Worm (Caenorhabditis elegans) whole organism, L4/young adult: ENCODE measurements around the gene C45G9.9.
"Not testable (repeated sequence)": the region's sequence is repeated elsewhere in the genome, so short reads cannot be mapped to it uniquely, and the experiment has no call there.

Experiments used
- W03F9.2 ChIP-seq: fragments of 150-350 bp; optimal IDR thresholded peaks from 2 replicates; lab custom pipeline; 2014; ENCODE audit warnings: missing biosample characterization, missing genetic modification characterization
- dao-5 ChIP-seq: sonication (generic microtip); optimal IDR thresholded peaks from 2 replicates; lab custom pipeline; 2016; ENCODE audit warnings: missing genotype, missing genetic modification characterization, moderate library complexity, missing compliant biosample characterization
- him-1 ChIP-seq: sonication (generic microtip); optimal IDR thresholded peaks from 2 replicates; lab custom pipeline; 2016; ENCODE audit warnings: missing genotype, missing genetic modification reagents, missing genetic modification characterization, missing compliant biosample characterization

Gene C45G9.9

DNA sequence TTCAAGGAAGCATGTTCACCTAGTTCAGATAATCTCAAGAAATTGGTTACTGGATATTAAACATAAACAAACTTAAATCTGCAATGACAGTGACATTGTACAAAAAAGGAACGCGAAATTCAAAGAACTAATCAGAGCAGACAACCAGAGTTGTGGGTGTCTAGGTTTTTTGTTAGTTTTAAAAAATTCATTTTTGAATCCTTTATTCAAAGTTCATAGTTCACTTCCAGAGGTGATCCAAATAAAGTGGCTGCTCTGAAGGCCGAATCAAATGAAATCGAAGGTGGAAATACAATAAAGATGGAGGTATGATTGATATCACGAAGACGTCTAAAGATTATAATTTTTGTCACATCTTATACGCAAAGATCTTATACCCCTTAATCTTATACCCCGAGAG is 18.8 kb upstream of the C45G9.9 start, which contains the start of gene ttbk-6:
ttbk-6 (plus strand) TSS at position 301 of the 400 bp plus-strand sequence.
- TF ChIP-seq him-1 (no peak), W03F9.2 (tag; lab: Kevin White, UChicago) (no peak), dao-5 (no peak)

DNA sequence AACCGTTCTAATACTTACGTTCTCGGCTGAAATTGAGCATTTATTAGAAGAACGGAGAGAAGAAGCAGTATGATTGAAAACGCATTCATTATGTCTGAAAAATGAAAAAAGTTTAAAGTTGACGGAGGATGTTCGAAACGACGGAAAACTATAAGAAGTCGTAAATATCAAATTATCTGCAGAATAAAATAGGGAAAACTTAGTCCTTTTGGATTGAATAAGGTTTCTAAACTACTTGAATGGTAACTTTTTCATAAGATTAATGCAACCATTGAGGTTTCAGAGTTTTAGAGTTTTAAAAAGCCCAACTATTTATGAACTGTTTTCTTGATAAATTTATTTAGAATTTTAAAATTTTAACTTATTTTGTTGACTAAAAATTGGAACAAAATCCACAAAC is 15.9 kb upstream of the C45G9.9 start, which contains the start of gene C45G9.12:
C45G9.12 (minus strand) TSS at position 101 of the 400 bp plus-strand sequence.
- TF ChIP-seq dao-5, result no peak
- TF ChIP-seq W03F9.2 (tag; lab: Kevin White, UChicago), result no peak

DNA sequence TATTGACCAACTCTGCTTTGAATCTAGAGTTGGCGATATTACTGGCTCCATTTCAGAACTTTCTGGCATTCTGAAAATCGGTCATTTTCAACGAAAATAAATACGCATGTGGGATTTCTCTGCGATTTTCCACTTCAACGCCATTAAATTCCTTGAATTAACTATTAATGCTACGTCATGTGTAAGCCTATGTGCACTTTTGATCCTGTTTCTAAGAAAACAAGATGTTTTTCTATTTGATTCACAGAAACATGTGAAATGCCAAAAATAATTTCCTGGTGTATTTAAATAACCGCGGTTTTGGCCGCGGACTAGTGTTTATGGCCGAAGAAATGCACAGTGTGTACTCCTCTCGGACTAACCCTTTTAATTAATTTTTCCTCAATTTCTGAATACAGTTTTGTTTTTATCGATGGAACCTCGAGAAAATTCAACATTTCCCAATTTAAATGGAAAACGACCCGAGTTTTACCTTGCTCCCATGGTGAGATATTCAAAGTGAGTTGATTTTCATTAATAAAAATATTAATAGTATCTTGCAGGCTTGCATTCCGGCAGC is 13.1 kb upstream of the C45G9.9 start, which contains the start of the genes C45G9.11 and C45G9.2:
C45G9.11 (minus strand) TSS at position 51 of the 559 bp plus-strand sequence.
C45G9.2 (plus strand) TSS at position 392 of the 559 bp plus-strand sequence.
- peak; percentile 40 for TF ChIP-seq W03F9.2 (tag; lab: Kevin White, UChicago)
- peak; percentile 59 for TF ChIP-seq him-1
- TF ChIP-seq dao-5, result no peak

DNA sequence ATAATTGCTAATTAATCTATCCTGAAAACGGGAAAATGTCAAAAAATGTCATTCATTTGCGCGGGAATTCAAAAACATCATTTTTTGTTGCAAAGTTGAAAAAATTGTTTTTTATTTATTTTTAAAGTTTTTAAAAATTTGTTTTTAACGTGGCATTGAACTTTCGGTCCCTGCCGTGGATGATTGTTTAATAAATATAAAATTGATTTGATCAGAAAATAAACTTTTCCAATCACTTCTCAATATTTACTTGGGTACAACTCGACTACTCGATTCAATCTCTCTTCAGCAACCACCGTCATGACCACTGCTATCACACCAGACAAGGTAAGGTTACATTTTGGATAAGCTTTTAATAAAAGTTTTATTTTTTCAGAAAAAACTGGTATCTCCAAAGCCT is 6.8 kb upstream of the C45G9.9 start, which contains the start of gene C45G9.4:
C45G9.4 (plus strand) TSS at position 301 of the 400 bp plus-strand sequence.
- not testable (repeated sequence) for TF ChIP-seq him-1; dao-5; W03F9.2 (tag; lab: Kevin White, UChicago)

DNA sequence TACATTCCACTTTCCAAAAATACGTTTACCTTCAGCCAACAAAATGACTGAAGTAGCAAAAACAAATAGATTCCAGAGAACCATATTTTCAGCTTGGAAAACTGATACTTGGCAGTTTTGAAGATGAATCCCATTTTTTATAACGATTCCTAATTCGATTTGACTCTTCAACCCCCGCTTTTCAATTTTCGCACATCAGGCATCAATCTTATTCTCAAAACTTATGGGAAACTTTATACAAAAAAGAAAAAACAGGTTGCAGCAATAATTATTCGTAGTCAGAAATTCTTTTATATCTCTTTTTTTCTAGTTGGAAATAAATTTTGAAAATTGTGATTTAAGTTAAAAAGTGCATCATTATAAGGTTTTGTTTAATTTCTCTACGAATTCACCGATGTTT is 6.2 kb upstream of the C45G9.9 start, which contains the start of gene C45G9.10:
C45G9.10 (minus strand) TSS at position 101 of the 400 bp plus-strand sequence.
- TF ChIP-seq him-1 (no peak), W03F9.2 (tag; lab: Kevin White, UChicago) (no peak), dao-5 (no peak)

DNA sequence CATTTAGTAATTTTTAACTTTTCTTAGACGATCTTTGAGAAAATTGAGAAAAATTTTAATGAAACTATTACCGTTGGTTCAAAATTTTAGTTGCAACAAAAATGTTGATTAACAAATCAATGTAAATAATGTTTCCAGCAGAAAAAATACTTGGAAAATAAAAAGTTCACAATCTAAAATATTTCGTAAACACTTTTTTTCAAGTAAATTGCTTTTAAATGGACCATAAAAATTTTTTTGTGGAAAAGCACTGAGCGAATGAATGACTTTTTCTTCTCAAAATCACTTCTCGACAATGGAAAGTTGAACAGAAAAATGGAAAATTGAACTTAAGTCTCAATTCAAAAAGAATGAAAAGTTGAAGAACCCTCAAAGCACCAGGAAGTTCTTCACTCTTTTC is 2.1 kb downstream of the C45G9.9 start, which contains the start of gene C45G9.8:
C45G9.8 (minus strand) TSS at position 101 of the 400 bp plus-strand sequence.
- TF ChIP-seq W03F9.2 (tag; lab: Kevin White, UChicago), result no peak

DNA sequence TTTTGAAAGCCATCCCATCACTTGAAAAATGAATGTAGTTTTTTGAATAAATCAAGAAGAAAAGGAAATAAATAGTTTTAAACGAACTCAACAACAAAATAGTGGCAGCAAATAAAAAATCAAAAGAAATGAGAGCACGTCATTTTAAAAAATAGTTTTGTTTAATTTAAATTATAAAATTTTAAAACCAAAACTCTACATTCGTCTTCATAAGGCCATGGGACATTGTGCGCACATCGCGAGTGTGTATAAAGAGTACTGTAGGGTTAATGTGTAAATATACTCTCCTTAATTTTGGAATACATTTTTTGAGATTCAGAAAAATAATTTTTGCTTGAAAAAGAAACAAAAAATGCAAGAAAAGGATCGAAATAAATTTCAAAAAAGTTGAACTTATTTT is 3.7 kb downstream of the C45G9.9 start, which contains the start of gene C45G9.15:
C45G9.15 (minus strand) TSS at position 101 of the 400 bp plus-strand sequence.
- no peak for TF ChIP-seq him-1
- TF ChIP-seq dao-5, result no peak
- TF ChIP-seq W03F9.2 (tag; lab: Kevin White, UChicago), result no peak

DNA sequence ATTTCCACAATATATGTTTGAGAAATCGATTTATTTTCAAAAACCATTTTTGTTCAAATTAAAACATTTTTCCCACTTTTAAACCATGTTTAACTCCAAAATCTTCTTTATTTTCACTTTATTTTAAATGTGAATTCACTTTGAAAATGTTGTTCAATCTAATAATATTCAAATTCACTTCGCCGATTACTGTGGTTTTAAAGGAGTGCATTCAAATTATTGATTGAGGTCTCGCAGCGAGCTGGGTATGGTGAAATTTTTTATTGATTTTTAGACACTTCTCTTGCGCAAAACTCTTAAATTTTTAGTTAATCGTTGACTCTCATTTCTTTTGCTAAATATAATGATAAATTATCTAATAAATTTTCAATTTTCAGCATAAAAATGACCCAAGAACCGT is 7.9 kb downstream of the C45G9.9 start, which contains the start of gene C45G9.5:
C45G9.5 (plus strand) TSS at position 378 of the 400 bp plus-strand sequence.
- no peak for TF ChIP-seq W03F9.2 (tag; lab: Kevin White, UChicago)
- no peak for TF ChIP-seq him-1
- no peak for TF ChIP-seq dao-5

DNA sequence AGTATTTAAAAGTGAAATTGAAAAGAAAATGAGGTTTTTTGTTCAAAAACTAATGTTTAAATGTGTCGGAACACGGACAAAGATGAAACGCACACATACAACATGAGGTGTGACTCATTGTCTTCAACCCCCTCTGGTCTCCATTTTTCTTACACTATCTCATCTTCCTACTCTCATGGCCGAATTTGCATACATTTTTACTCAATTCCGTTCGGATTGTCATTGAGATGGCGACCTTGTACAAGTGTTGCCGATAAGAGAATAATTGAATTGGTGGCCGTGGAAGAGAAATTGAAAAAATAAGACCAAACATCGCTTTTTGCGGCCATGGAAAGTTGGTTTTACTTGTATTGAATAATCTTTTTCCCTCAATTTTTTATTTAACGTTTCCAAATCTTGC is 8.4 kb downstream of the C45G9.9 start, which contains the start of gene txbp-3:
txbp-3 (minus strand) TSS at position 285 of the 400 bp plus-strand sequence.
- peak; percentile 55 for TF ChIP-seq W03F9.2 (tag; lab: Kevin White, UChicago)
- no peak for TF ChIP-seq dao-5

DNA sequence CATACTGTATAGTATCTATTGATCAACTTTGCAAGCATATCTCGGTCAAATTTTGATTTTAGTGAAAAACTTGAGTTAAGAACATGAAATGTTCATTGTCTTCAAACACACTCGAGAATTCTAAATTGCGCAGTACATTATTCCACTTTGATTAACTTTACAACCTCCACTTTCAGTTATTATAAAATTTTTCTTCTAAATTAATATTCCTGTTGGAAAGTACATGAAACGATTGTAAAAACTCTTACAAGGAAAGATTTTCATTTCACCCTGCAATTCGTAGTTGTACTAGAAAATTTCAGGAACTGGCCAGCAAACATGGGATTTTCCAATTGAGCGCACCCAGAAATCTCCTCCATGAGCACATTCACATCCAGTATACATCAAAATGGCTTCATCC is 10.9 kb downstream of the C45G9.9 start, which contains the start of gene C45G9.14:
C45G9.14 (plus strand) TSS at position 301 of the 400 bp plus-strand sequence.
- TF ChIP-seq dao-5 (no peak), W03F9.2 (tag; lab: Kevin White, UChicago) (no peak), him-1 (no peak)

DNA sequence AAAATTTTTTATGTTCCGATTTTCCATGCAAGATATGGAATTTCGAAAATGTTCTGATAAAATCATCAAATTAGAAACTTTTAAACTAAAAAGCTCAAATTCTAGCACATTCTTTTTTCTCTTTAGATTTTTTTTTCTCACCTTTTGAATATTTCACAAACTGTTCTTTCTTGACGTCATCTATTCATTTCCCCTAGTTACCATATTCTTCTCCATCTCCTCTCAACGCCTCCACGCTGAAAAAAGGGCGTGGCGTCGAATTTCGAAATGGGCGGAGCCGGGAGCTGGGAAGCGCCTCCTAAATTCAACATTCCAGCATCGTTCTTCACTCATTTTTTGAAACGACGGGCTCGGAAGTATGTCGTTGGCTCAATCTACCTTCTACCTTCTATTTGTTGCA is 13.5 kb downstream of the C45G9.9 start, which contains the start of gene nlp-43:
nlp-43 (plus strand) TSS at position 301 of the 400 bp plus-strand sequence.
- TF ChIP-seq W03F9.2 (tag; lab: Kevin White, UChicago), result no peak
- no peak for TF ChIP-seq him-1
- TF ChIP-seq dao-5, result no peak

DNA sequence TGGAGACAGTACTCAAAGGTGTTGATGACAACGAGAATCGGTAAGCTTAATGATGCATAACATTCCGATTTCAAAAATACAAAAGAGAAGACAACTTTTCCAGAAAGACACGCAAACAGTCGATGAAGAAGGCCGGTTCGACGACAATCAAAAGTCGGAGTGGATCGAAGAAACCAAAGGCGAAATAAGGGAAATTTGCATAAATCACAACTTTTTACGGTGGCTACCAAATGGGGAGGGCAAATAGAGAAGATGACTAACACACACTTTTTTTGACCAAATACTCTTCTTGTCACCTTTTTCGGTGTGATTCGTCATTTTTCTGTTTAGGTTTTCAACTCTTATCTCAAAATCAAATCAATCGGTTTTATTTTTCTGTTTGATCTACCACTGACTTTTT is 19.5 kb downstream of the C45G9.9 start, which contains the start of gene C45G9.6:
C45G9.6 (plus strand) TSS at position 301 of the 400 bp plus-strand sequence.
- TF ChIP-seq him-1 (no peak), dao-5 (no peak), W03F9.2 (tag; lab: Kevin White, UChicago) (no peak)

DNA sequence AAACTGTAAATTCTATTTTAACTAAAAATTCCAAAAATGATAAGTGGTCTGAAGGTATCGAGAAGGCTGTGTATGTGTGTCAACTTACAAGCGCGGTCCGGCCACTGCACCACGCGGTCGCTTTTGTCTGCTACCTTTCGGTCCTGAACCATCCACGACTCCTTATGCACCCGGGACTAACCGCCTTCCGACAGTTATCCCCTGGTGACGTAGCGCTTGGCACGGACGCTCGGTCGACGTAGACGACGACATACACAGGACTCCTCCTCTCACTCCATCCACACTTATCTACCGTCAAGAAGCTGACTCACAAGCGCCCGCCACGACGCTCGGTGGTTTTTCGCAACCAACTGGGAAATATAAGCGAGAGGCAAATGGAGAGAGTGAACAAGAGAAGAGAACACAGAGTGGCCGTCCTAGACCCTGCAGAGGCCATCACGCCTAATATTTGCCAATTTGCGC is 24.2 kb downstream of the C45G9.9 start:
- peak; percentile 81 for TF ChIP-seq him-1
- TF ChIP-seq dao-5, result peak; percentile 78

DNA sequence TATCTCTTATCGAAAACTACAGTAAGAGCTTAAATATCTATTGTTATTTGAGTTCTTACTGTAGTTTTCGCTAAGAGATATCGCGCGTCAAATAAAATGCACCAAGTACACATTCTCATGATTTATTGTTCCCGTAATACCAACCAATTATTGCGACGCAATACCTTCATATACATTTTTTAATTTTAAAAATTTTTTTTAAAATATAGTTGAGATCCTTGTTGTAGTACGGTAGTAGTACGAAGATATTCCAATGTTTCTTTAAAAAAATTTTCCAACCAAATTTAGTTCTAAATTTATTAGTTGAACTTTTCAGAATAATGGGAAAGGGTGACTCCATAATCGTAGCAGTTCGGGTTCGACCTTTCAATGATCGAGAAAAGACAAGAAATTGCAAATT is 25.0 kb downstream of the C45G9.9 start, which contains the start of gene klp-6:
klp-6 (plus strand) TSS at position 301 of the 400 bp plus-strand sequence.
- TF ChIP-seq W03F9.2 (tag; lab: Kevin White, UChicago), result no peak
- TF ChIP-seq dao-5, result no peak
- no peak for TF ChIP-seq him-1

DNA sequence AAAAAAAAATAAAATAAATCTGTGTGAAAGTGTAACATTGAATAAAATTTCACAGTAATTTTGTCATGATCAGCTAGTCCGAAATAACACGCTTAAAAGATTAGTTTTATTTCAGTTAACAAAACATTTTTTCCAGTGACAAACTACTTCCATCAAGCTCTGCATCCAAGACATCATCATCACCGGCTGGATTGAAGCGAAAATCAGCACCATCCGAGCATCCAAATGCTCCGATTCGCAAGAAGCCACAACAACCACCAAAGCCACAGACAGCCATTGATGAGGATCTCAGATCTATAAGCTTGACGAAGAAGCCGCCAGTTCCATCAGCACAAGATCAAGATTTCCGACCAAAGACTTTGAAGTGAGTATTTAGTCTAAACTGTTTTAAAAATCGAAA is 28.4 kb downstream of the C45G9.9 start:
- TF ChIP-seq W03F9.2 (tag; lab: Kevin White, UChicago) (no peak), dao-5 (no peak), him-1 (no peak)
